Fruit fly (Drosophila melanogaster): ENCODE measurements around the gene CG31141.

The CG31141 gene

DNA sequence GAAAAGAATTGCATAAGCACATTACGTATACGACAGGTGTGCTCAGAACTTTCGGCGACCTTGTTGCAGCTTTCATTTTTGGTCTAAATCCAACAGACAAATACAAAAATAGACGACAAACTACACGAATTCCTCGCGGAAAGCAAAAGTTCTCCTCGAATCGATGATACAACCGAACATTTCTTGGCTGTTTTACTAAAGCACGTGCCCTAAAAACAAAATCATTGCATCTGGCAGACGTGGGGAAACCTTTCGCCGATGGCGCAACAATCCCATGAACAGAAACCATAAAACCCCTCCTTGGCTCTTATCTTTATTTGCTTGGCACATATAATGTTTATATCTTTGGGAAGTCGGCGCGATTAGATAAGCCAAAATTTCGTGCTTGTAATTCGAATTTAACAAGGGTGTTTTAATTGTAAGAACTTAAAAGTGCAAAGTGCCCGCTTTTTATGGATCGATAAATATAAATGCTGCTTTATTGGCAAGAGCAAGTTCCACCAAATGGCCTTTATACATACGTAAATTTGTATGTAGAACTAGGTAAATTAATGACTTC lies 15.5 kb downstream of the CG31141 start:
- TF ChIP-seq sv (GFP tag; optimal IDR thresholded peaks at IDR 0.05): no peak
- TF ChIP-seq Rel (GFP tag; optimal IDR thresholded peaks at IDR 0.05): no peak
- peak; percentile 41 for TF ChIP-seq Rel (tag; optimal IDR thresholded peaks at IDR 0.05)

DNA sequence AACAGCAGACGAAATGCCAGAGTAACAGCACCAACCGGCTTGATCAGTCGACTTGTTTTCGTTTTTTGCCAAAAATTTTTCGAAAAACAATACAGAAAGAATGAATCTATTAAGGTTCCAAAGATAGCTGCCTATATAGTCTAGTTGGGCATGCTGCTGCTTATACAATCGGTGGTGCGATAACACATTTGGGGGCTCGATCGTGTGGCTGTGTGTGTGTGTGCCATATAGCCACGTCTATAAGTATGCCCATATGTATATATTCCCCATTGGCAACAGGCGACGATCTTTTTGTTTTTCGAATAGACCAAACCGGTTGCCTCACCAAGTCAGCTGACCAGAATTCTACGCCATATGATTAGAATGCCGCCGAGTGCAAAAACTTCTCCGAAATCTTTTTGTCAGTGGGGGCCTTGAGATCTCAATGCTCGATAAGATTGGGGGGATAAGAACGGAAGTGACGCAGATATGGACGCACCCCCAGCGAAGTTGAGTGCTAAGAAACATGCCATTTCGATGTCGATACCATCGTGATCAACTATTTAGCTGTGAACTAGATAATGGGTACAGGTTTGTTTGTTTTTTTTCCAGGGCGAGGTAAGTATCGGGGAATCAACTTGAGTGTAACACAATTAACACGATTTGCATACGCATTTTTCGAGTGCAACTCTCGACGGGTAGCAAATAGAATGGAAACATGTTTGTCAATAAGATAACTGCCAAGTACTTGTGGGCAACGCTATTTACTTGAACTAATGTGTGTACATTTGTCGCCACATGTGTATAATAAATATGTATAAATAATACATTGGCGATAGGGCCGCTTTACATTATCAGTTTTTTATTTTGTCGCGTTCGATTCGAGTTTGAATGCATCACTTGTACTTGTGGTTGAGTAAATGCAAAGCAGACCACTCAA lies 17.1 kb downstream of the CG31141 start:
- TF ChIP-seq dl (GFP tag; optimal IDR thresholded peaks at IDR 0.05; ENCODE audit: insufficient read depth in 1 of 2, partially characterized antibody in 2 of 2): no peak
- TF ChIP-seq brk (GFP tag; optimal IDR thresholded peaks at IDR 0.05): no peak
- TF ChIP-seq GATAd (GFP tag; optimal IDR thresholded peaks at IDR 0.05): no peak
- no peak for TF ChIP-seq psq (GFP tag; optimal IDR thresholded peaks at IDR 0.05)
- TF ChIP-seq CG9705 (GFP tag; optimal IDR thresholded peaks at IDR 0.05): peak; percentile 11
- peak; percentile 38 for TF ChIP-seq Hnf4 (GFP tag; optimal IDR thresholded peaks at IDR 0.05)
- TF ChIP-seq Myc (optimal IDR thresholded peaks at IDR 0.05): no peak
- TF ChIP-seq tai (GFP tag; optimal IDR thresholded peaks at IDR 0.05): no peak
- TF ChIP-seq pan (optimal IDR thresholded peaks at IDR 0.05): no peak
- peak; percentile 54 for TF ChIP-seq OdsH (GFP tag; optimal IDR thresholded peaks at IDR 0.05)
- TF ChIP-seq Jra (GFP tag; optimal IDR thresholded peaks at IDR 0.05): peak; percentile 12
- TF ChIP-seq Rel (GFP tag; optimal IDR thresholded peaks at IDR 0.05): no peak
- no peak for TF ChIP-seq Rel (tag; optimal IDR thresholded peaks at IDR 0.05)
- peak; percentile 26 for TF ChIP-seq dmrt93B (GFP tag; optimal IDR thresholded peaks at IDR 0.05)
- peak; percentile 71 for TF ChIP-seq sv (GFP tag; optimal IDR thresholded peaks at IDR 0.05)
- no peak for TF ChIP-seq Sp1 (GFP tag; optimal IDR thresholded peaks at IDR 0.05)
- TF ChIP-seq fru (GFP tag; optimal IDR thresholded peaks at IDR 0.05): no peak
- TF ChIP-seq dsf (GFP tag; optimal IDR thresholded peaks at IDR 0.05; ENCODE audit: borderline replicate concordance): no peak
- TF ChIP-seq Dfd (GFP tag; optimal IDR thresholded peaks at IDR 0.05): no peak
- no peak for TF ChIP-seq Abd-B (GFP tag; optimal IDR thresholded peaks at IDR 0.05)
- TF ChIP-seq ey (GFP tag; optimal IDR thresholded peaks at IDR 0.05): no peak
- no peak for TF ChIP-seq CrebA (GFP tag; optimal IDR thresholded peaks at IDR 0.05; ENCODE audit: borderline replicate concordance)
- no peak for TF ChIP-seq foxo (GFP tag; optimal IDR thresholded peaks at IDR 0.05)
- TF ChIP-seq sage (GFP tag; optimal IDR thresholded peaks at IDR 0.05): no peak
- peak; percentile 80 for TF ChIP-seq Hr83 (GFP tag; optimal IDR thresholded peaks at IDR 0.05; ENCODE audit: poor library complexity, severe bottlenecking)
- TF ChIP-seq lola (GFP tag; optimal IDR thresholded peaks at IDR 0.05): no peak
- no peak for TF ChIP-seq jim (GFP tag; optimal IDR thresholded peaks at IDR 0.05)
- peak; percentile 39 for TF ChIP-seq rgr (GFP tag; optimal IDR thresholded peaks at IDR 0.05)
- no peak for TF ChIP-seq br (GFP tag; optimal IDR thresholded peaks at IDR 0.05)
- TF ChIP-seq N (GFP tag; optimal IDR thresholded peaks at IDR 0.05): no peak
- TF ChIP-seq CG32264 (GFP tag; optimal IDR thresholded peaks at IDR 0.05): no peak
- TF ChIP-seq usp (GFP tag; optimal IDR thresholded peaks at IDR 0.05): no peak
- no peak for TF ChIP-seq Hr78 (GFP tag; optimal IDR thresholded peaks at IDR 0.05)
- no peak for TF ChIP-seq Mio (GFP tag; optimal IDR thresholded peaks at IDR 0.05)
- TF ChIP-seq woc (GFP tag; optimal IDR thresholded peaks at IDR 0.05): no peak
- no peak for TF ChIP-seq Vsx2 (GFP tag; optimal IDR thresholded peaks at IDR 0.05; ENCODE audit: partially characterized antibody)
- peak; percentile 32 for TF ChIP-seq h (GFP tag; optimal IDR thresholded peaks at IDR 0.05)
- TF ChIP-seq Dif (GFP tag; optimal IDR thresholded peaks at IDR 0.05; ENCODE audit: partially characterized antibody): no peak
- TF ChIP-seq HLH106 (tag; optimal IDR thresholded peaks at IDR 0.05): no peak

Data from whole organism, wandering third instar larva.